Fruit fly (Drosophila melanogaster): ENCODE measurements around the gene CG32241.

Gene CG32241

DNA sequence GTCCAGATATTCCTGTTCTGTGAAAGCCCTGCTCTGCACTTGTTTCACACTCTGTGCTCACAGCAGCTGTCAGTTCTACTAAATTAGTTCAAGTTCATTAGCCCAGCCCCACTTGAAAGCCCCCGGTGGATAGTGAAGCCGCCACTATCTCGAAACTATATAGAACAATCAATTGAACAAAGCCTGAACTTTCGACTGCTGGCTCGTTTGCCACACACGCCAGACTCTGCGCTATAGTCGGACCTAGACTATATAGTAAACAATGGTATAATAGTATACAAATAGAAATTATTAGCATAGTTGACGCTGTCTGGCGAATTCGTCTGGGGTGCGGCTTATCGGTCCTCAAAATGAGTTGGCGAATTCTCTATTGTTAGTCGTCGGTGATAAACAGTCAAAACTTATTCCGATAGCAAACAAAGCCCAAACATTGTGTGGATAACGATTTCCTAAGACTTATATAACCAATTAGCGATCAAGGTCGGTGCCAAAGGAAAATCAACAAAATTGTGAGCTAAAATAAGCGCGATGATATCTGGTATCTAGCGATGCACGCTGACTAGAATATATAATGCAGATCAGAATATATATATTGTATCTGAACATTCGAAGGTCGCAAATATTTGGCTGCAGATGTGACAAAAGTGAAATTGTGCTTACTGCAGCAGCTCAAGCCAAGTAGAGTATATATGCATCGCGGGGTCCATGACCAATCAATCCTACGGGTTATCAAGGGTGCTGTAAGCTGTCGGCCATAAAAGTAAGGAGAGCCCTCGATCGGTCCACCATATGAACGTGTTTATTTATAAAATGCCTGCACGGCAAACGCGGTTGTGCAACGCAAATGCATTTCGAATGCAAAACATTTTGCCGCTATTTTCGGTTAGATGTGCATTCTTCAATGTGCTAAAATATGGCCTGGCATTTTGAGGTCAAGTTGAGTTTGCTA is 50.8 kb downstream of the CG32241 start:
- no peak for TF ChIP-seq bab1 (GFP tag; optimal IDR thresholded peaks at IDR 0.05)
- TF ChIP-seq Clk (GFP tag; optimal IDR thresholded peaks at IDR 0.05), result no peak
- TF ChIP-seq toe (GFP tag; optimal IDR thresholded peaks at IDR 0.05), result peak; percentile 24
- peak; percentile 53 for TF ChIP-seq CG7101 (tag; optimal IDR thresholded peaks at IDR 0.05)
- peak; percentile 17 for TF ChIP-seq CG7045 (GFP tag; optimal IDR thresholded peaks at IDR 0.05)
- TF ChIP-seq cnc (optimal IDR thresholded peaks at IDR 0.05), result peak; percentile 10 to 68
- no peak for TF ChIP-seq tj (GFP tag; optimal IDR thresholded peaks at IDR 0.05)
- peak; percentile 19 for TF ChIP-seq Hr96 (GFP tag; optimal IDR thresholded peaks at IDR 0.05)
- peak; percentile 37 for TF ChIP-seq CG5204 (GFP tag; optimal IDR thresholded peaks at IDR 0.05)
- TF ChIP-seq CG33017 (tag; optimal IDR thresholded peaks at IDR 0.05), result peak; percentile 39
- no peak for TF ChIP-seq pad (GFP tag; optimal IDR thresholded peaks at IDR 0.05)
- TF ChIP-seq cic (GFP tag; optimal IDR thresholded peaks at IDR 0.05), result peak; percentile 87
- peak; percentile 8 for TF ChIP-seq CG1620 (GFP tag; optimal IDR thresholded peaks at IDR 0.05)
- no peak for TF ChIP-seq CG14711 (tag; optimal IDR thresholded peaks at IDR 0.05)
- no peak for TF ChIP-seq Crg-1 (GFP tag; optimal IDR thresholded peaks at IDR 0.05)
- TF ChIP-seq Mnt (GFP tag; optimal IDR thresholded peaks at IDR 0.05), result peak; percentile 41
- TF ChIP-seq ovo (GFP tag; optimal IDR thresholded peaks at IDR 0.05), result no peak
- no peak for TF ChIP-seq kay (GFP tag; ENCODE audit: borderline replicate concordance)
- peak; percentile 94 for TF ChIP-seq CG12768 (GFP tag; optimal IDR thresholded peaks at IDR 0.05)
